Fruit fly (Drosophila melanogaster) whole organism, embryonic: ENCODE measurements around the gene Nplp3.

Experiments used
- D ChIP-seq, 2 experiments: fragments of 200-800 bp in 1 of 2; fragments of >200 bp in 1 of 2; sonication (Bioruptor generic) in 1 of 2; optimal IDR thresholded peaks; 2 replicates in 1 of 2; 3 replicates in 1 of 2; lab custom pipeline; 2017; ENCODE audit warnings: mild to moderate bottlenecking in 1 of 2, missing biosample characterization in 1 of 2, missing genetic modification characterization in 1 of 2, missing genetic modification reagents in 1 of 2
- Lpt ChIP-seq: fragments of >200 bp; optimal IDR thresholded peaks from 2 replicates; lab custom pipeline; 2018; ENCODE audit warnings: missing biosample characterization, missing genetic modification characterization
- NK7.1 ChIP-seq: fragments of 200-800 bp; sonication (Bioruptor generic); optimal IDR thresholded peaks from 3 replicates; lab custom pipeline; 2016; ENCODE audit warnings: missing biosample characterization, missing genetic modification characterization
- bcd ChIP-seq: fragments of 200-800 bp; sonication (Bioruptor generic); optimal IDR thresholded peaks from 2 replicates; lab custom pipeline; 2017; ENCODE audit warnings: missing biosample characterization, mild to moderate bottlenecking, missing genetic modification characterization
- lola ChIP-seq, 3 experiments: fragments of >200 bp in 2 of 3; fragments of 200-800 bp in 1 of 3; sonication (Bioruptor generic) in 1 of 3; optimal IDR thresholded peaks; 2 replicates each; lab custom pipeline; 2017 to 2019; ENCODE audit warnings: missing biosample characterization in 3 of 3, missing genetic modification characterization in 3 of 3, mild to moderate bottlenecking in 1 of 3, moderate library complexity in 1 of 3
- mam ChIP-seq: fragments of 200-800 bp; sonication (Bioruptor generic); optimal IDR thresholded peaks from 3 replicates; lab custom pipeline; 2016; ENCODE audit warnings: missing biosample characterization, missing genetic modification characterization
- onecut ChIP-seq: fragments of 200-800 bp; sonication (Bioruptor generic); IDR thresholded peaks from 2 replicates; pipeline ENCODE4 v1.3.6; 2022; ENCODE audit warnings: missing biosample characterization, missing genetic modification characterization

dm6 chr3L:16277135-16277534 is 40.7 kb upstream of the Nplp3 start, which contains the start of gene CG13065:
- no peak for TF ChIP-seq NK7.1 (GFP tag; lab: Kevin White, UChicago)
- no peak for TF ChIP-seq mam
- no peak for TF ChIP-seq bcd (GFP tag; lab: Kevin White, UChicago)
- no peak for TF ChIP-seq D (optimal IDR thresholded peaks at IDR 0.05; lab: Kevin White, UChicago)
- TF ChIP-seq D (GFP tag; optimal IDR thresholded peaks at IDR 0.05; lab: Kevin White, UChicago): no peak
- no peak for TF ChIP-seq Lpt (GFP tag; lab: Kevin White, UChicago)
- no peak for TF ChIP-seq onecut
- no peak for TF ChIP-seq lola (GFP tag; optimal IDR thresholded peaks at IDR 0.05; lab: Kevin White, UChicago)
